Worm (Caenorhabditis elegans): Measurements from ENCODE around the gene clec-86.

clec-86 gene

DNA sequence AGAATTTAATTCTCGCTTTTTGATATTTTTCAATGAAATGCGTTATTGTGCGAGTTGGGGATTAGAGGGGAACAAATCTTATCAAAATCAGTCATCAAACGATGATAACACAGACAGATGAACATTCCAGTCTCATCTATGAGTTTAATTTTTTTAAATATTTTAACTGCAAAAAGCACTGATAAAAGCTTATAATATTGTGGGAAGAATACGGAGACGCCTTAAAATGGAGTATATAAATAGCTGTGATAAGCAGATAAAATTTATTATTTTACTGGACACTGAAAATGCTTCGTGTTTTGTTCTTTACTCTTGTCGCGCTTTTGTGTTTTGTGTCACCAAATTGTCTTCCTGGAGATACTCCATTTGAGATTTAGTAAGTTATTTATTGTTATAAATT is at the start of gene clec-86:
Gene clec-86 (plus strand): TSS at position 262 of the 400 bp plus-strand sequence.
- TF ChIP-seq nhr-71 (tag; optimal IDR thresholded peaks at IDR 0.05) (peak; percentile 31), elt-2 (tag; optimal IDR thresholded peaks at IDR 0.05) (peak; percentile 89), hlh-17 (GFP tag; optimal IDR thresholded peaks at IDR 0.05; ENCODE audit: borderline replicate concordance) (no peak), nhr-90 (tag; optimal IDR thresholded peaks at IDR 0.05; ENCODE audit: poor library complexity) (peak; percentile 16), nhr-20 (tag; optimal IDR thresholded peaks at IDR 0.05) (no peak), dsc-1 (tag; optimal IDR thresholded peaks at IDR 0.05) (peak; percentile 42)

DNA sequence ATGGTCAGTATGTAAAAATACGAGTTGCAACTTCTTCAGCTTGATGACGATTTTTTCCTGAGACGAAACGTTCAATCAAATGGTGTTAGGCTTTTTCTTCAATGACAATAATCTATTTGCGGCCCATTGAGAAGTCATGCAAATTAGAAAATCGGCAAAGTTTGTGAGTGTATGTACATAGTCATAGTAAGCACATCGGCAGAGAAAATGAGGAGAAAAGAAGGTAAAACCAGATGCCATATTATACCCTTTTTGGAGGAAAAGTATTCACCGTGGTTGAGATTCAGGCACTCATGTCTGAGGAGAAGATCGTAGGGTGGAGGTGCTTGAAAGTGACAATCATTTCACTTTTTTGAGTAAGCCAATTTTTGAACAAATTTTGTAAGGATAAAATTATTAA is 43.3 kb upstream of the clec-86 start, which contains the start of gene C36B7.5:
Gene C36B7.5 (minus strand): TSS at position 101 of the 400 bp plus-strand sequence.
- no peak for TF ChIP-seq sox-4 (tag; optimal IDR thresholded peaks at IDR 0.05)
- no peak for TF ChIP-seq nhr-90 (tag; optimal IDR thresholded peaks at IDR 0.05; ENCODE audit: poor library complexity)
- TF ChIP-seq fos-1 (tag; optimal IDR thresholded peaks at IDR 0.05): no peak
- no peak for TF ChIP-seq ama-1 (optimal IDR thresholded peaks at IDR 0.05)
- TF ChIP-seq lin-14 (GFP tag; optimal IDR thresholded peaks at IDR 0.05): no peak
- no peak for TF ChIP-seq F16B12.6 (tag; optimal IDR thresholded peaks at IDR 0.05)
- TF ChIP-seq isw-1 (GFP tag; IDR thresholded peaks at IDR 0.05): no peak
- TF ChIP-seq nhr-19 (GFP tag; conservative IDR thresholded peaks at IDR 0.05): no peak
- TF ChIP-seq nhr-77 (tag; optimal IDR thresholded peaks at IDR 0.05): no peak
- TF ChIP-seq pax-3 (tag; optimal IDR thresholded peaks at IDR 0.05): no peak
- TF ChIP-seq hpl-2 (GFP tag; optimal IDR thresholded peaks at IDR 0.05): no peak
- no peak for TF ChIP-seq skn-1 (tag; optimal IDR thresholded peaks at IDR 0.05)
- TF ChIP-seq C04F5.9 (tag; optimal IDR thresholded peaks at IDR 0.05): no peak
- no peak for TF ChIP-seq blmp-1 (tag; optimal IDR thresholded peaks at IDR 0.05)
- TF ChIP-seq aha-1 (tag; optimal IDR thresholded peaks at IDR 0.05): no peak
- no peak for TF ChIP-seq lsy-2 (tag; optimal IDR thresholded peaks at IDR 0.05)
- TF ChIP-seq lin-39 (tag; optimal IDR thresholded peaks at IDR 0.05): no peak
- TF ChIP-seq unc-98 (GFP tag; IDR thresholded peaks at IDR 0.05): no peak
- TF ChIP-seq vab-15 (tag; optimal IDR thresholded peaks at IDR 0.05): no peak
- no peak for TF ChIP-seq nhr-71 (tag; optimal IDR thresholded peaks at IDR 0.05)

DNA sequence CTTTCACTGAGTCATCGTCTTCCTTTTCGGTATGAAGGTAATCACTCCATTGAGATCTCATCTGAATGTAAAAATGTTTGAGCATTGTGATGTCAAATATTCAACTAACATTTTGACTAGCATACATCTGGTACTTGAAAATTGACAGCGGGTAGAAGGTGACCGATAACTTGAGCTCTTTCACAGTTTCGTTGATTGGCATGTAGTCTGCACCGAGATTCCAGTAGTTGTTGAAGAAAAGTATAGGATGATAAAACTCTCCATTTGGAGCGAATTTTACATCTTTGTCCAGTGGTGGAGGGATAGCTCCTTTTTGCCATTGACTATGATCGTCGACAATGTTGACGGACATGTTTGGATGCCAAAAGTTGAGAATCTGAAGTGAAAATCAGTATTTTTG is 40.6 kb upstream of the clec-86 start:
- TF ChIP-seq efl-1 (optimal IDR thresholded peaks at IDR 0.05): no peak
- peak in 1 of 2 experiments; percentile 84 for TF ChIP-seq efl-1 (GFP tag; optimal IDR thresholded peaks at IDR 0.05 in 1 of 2)
- TF ChIP-seq nhr-20 (tag; optimal IDR thresholded peaks at IDR 0.05): no peak
- no peak for TF ChIP-seq swsn-7 (tag; optimal IDR thresholded peaks at IDR 0.05)
- no peak for TF ChIP-seq nhr-47 (tag; optimal IDR thresholded peaks at IDR 0.05)

DNA sequence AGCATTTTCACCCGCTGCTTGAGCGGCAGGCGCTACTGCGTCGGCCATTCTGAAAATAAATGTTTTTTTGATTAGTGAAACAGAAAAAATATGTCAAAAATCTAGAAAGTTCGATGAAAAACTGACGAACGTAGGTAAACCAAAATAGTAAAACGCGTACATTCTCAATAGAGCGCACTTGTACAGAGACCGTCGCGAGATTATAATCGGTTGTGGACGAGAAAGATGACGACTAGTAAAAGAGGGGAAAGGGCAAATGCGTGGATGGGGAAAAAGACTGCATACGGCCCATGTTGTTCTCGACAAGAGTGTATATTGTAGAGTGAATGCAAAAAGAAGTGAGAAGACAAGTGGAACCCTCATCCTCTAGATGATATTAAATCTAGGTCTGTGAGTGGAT is 39.4 kb upstream of the clec-86 start, which contains the start of gene C36B7.6:
Gene C36B7.6 (minus strand): TSS at position 49 of the 400 bp plus-strand sequence.
- TF ChIP-seq C16A3.4 (tag; optimal IDR thresholded peaks at IDR 0.05) (peak; percentile 45), ceh-82 (tag; optimal IDR thresholded peaks at IDR 0.05) (peak in 1 of 3 experiments; percentile 20), snu-23 (GFP tag; optimal IDR thresholded peaks at IDR 0.05) (peak; percentile 53), dpl-1 (GFP tag; optimal IDR thresholded peaks at IDR 0.05) (peak; percentile 16 to 31 (median 29)), lin-15B (tag; optimal IDR thresholded peaks at IDR 0.05) (peak; percentile 22), nhr-19 (GFP tag; conservative IDR thresholded peaks at IDR 0.05) (0 out of 2 replicates have a peak, but pooled peaks have one; percentile 5), nhr-237 (tag; optimal IDR thresholded peaks at IDR 0.05) (no peak), blmp-1 (tag; optimal IDR thresholded peaks at IDR 0.05) (peak; percentile 74), lsy-2 (tag; optimal IDR thresholded peaks at IDR 0.05) (peak in 1 of 2 experiments; percentile 49), mep-1 (tag; optimal IDR thresholded peaks at IDR 0.05) (peak; percentile 60), nhr-84 (tag; optimal IDR thresholded peaks at IDR 0.05) (no peak), pag-3 (tag; optimal IDR thresholded peaks at IDR 0.05; ENCODE audit: borderline replicate concordance, insufficient read depth) (no peak), nhr-20 (tag; optimal IDR thresholded peaks at IDR 0.05) (peak; percentile 26), Y116A8C.19 (tag; optimal IDR thresholded peaks at IDR 0.05; ENCODE audit: borderline replicate concordance) (no peak), egl-13 (tag; optimal IDR thresholded peaks at IDR 0.05) (no peak), xbp-1 (tag; optimal IDR thresholded peaks at IDR 0.05) (peak; percentile 71), fos-1 (tag; optimal IDR thresholded peaks at IDR 0.05) (no peak), unc-86 (tag; optimal IDR thresholded peaks at IDR 0.05) (no peak), nhr-90 (tag; optimal IDR thresholded peaks at IDR 0.05; ENCODE audit: poor library complexity) (peak; percentile 7), lin-35 (GFP tag; optimal IDR thresholded peaks at IDR 0.05) (peak; percentile 17 to 65), sptf-1 (tag; optimal IDR thresholded peaks at IDR 0.05) (no peak), lin-14 (GFP tag; optimal IDR thresholded peaks at IDR 0.05) (peak; percentile 69), mdl-1 (tag; optimal IDR thresholded peaks at IDR 0.05) (peak in 1 of 2 experiments; percentile 45), unc-130 (tag; optimal IDR thresholded peaks at IDR 0.05) (peak; percentile 0), efl-1 (optimal IDR thresholded peaks at IDR 0.05) (peak in 1 of 2 experiments; percentile 14), efl-1 (GFP tag; optimal IDR thresholded peaks at IDR 0.05 in 1 of 2) (peak in 1 of 2 experiments; percentile 1), nhr-77 (tag; optimal IDR thresholded peaks at IDR 0.05) (no peak), lin-13 (GFP tag; optimal IDR thresholded peaks at IDR 0.05) (no peak)
